Fruit fly (Drosophila melanogaster): ENCODE measurements around the gene Ggamma30A.

The Ggamma30A gene

dm6 chr2L:9231760-9232431 lies 24.5 kb upstream of the Ggamma30A start (continued):
- peak; percentile 70 for TF ChIP-seq Lpt (GFP tag; optimal IDR thresholded peaks at IDR 0.05)
- TF ChIP-seq Ets96B (tag; optimal IDR thresholded peaks at IDR 0.05) = peak; percentile 57
- peak; percentile 94 for TF ChIP-seq svp (GFP tag)
- peak; percentile 58 for TF ChIP-seq achi (GFP tag; optimal IDR thresholded peaks at IDR 0.05)
- peak; percentile 60 for TF ChIP-seq CG8632 (GFP tag; optimal IDR thresholded peaks at IDR 0.05)
- peak; percentile 37 for TF ChIP-seq CG10669 (GFP tag; optimal IDR thresholded peaks at IDR 0.05)
- peak; percentile 31 for TF ChIP-seq CG32006 (GFP tag; optimal IDR thresholded peaks at IDR 0.05)
- peak; percentile 49 for TF ChIP-seq CG6792 (GFP tag; optimal IDR thresholded peaks at IDR 0.05)

DNA sequence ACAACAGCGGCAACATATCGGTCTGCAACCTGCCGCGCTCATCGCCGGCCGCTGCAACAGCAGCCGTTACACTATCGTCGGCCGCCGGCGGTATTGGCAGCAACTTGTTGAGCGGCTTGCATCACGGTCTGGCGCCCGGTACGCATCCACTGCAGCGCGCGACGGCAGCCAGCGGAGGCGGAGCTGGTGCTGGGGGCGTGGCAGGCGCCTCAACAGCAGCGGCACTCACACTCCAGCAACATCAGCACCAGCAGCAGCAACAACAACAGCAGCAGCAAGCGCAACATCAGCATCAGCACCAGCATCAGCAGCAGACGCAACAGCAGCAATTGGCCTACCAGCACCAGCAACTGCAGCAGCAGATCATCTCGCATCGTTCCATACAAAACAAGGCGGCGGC lies 22.3 kb upstream of the Ggamma30A start:
- no peak for TF ChIP-seq Eip93F (GFP tag; optimal IDR thresholded peaks at IDR 0.05)
- TF ChIP-seq achi (GFP tag; optimal IDR thresholded peaks at IDR 0.05) = no peak
- no peak for TF ChIP-seq eg (GFP tag; IDR thresholded peaks at IDR 0.05)
- TF ChIP-seq CG8632 (GFP tag; optimal IDR thresholded peaks at IDR 0.05) = no peak
- TF ChIP-seq OdsH (GFP tag; optimal IDR thresholded peaks at IDR 0.05) = no peak
- no peak for TF ChIP-seq Ets21C (GFP tag; optimal IDR thresholded peaks at IDR 0.05)

dm6 chr2L:9235556-9236001 lies 20.8 kb upstream of the Ggamma30A start:
- TF ChIP-seq CG10631 (GFP tag; optimal IDR thresholded peaks at IDR 0.05) (no peak), CG6163 (GFP tag; IDR thresholded peaks at IDR 0.05) (no peak), CG3919 (GFP tag; optimal IDR thresholded peaks at IDR 0.05) (peak; percentile 56), acj6 (GFP tag; optimal IDR thresholded peaks at IDR 0.05) (no peak), CG7368 (GFP tag; optimal IDR thresholded peaks at IDR 0.05) (peak; percentile 46), svp (GFP tag) (peak; percentile 87), CG10669 (GFP tag; optimal IDR thresholded peaks at IDR 0.05) (no peak), Eip75B (GFP tag; optimal IDR thresholded peaks at IDR 0.05) (peak; percentile 27), Sox15 (GFP tag; optimal IDR thresholded peaks at IDR 0.05) (peak; percentile 30), fd59A (GFP tag; optimal IDR thresholded peaks at IDR 0.05) (no peak), CG11902 (GFP tag; optimal IDR thresholded peaks at IDR 0.05) (no peak), CG4318 (GFP tag; optimal IDR thresholded peaks at IDR 0.05) (no peak), Eip93F (GFP tag; optimal IDR thresholded peaks at IDR 0.05) (peak; percentile 37), Sox14 (GFP tag; optimal IDR thresholded peaks at IDR 0.05) (peak; percentile 25), CG6276 (GFP tag; optimal IDR thresholded peaks at IDR 0.05) (no peak), achi (GFP tag; optimal IDR thresholded peaks at IDR 0.05) (peak; percentile 48), dac (GFP tag; optimal IDR thresholded peaks at IDR 0.05) (no peak), Hr39 (GFP tag; optimal IDR thresholded peaks at IDR 0.05) (peak; percentile 50), eg (GFP tag; IDR thresholded peaks at IDR 0.05) (peak; percentile 43; the same call in 1 of the 3 replicates), Ets96B (tag; optimal IDR thresholded peaks at IDR 0.05) (no peak), CG8632 (GFP tag; optimal IDR thresholded peaks at IDR 0.05) (peak; percentile 44), topi (GFP tag; optimal IDR thresholded peaks at IDR 0.05) (peak; percentile 73), dsx (GFP tag; optimal IDR thresholded peaks at IDR 0.05; ENCODE audit: poor library complexity, severe bottlenecking) (no peak), CG9139 (GFP tag; optimal IDR thresholded peaks at IDR 0.05) (no peak), Blimp-1 (GFP tag; optimal IDR thresholded peaks at IDR 0.05) (peak; percentile 60), spab (GFP tag; optimal IDR thresholded peaks at IDR 0.05) (no peak), CG32006 (GFP tag; optimal IDR thresholded peaks at IDR 0.05) (no peak), salr (GFP tag; optimal IDR thresholded peaks at IDR 0.05) (no peak), lz (GFP tag; optimal IDR thresholded peaks at IDR 0.05) (peak; percentile 56), Eip78C (GFP tag) (peak; percentile 83), Sox102F (GFP tag; optimal IDR thresholded peaks at IDR 0.05) (peak; percentile 72), CG8119 (GFP tag; IDR thresholded peaks at IDR 0.05) (peak; percentile 40; the same call in 1 of the 3 replicates), CG11762 (GFP tag; optimal IDR thresholded peaks at IDR 0.05; ENCODE audit: insufficient read depth) (no peak), CG8319 (GFP tag; optimal IDR thresholded peaks at IDR 0.05) (peak; percentile 16), CG34406 (GFP tag; optimal IDR thresholded peaks at IDR 0.05) (peak; percentile 70), ss (GFP tag; optimal IDR thresholded peaks at IDR 0.05) (no peak), CG6792 (GFP tag; optimal IDR thresholded peaks at IDR 0.05) (peak; percentile 56), CG11294 (GFP tag; IDR thresholded peaks at IDR 0.05) (no peak), CG15336 (GFP tag; IDR thresholded peaks at IDR 0.05) (peak; percentile 38; the same call in 1 of the 2 replicates), CG6808 (GFP tag; optimal IDR thresholded peaks at IDR 0.05) (no peak), vri (GFP tag; optimal IDR thresholded peaks at IDR 0.05) (peak; percentile 42), CG31627 (GFP tag; optimal IDR thresholded peaks at IDR 0.05) (peak; percentile 64)
